Fruit fly (Drosophila melanogaster): ENCODE data around the gene Top2.

Gene Top2

dm6 chr2L:19434260-19434659 is 19.0 kb downstream of the Top2 start (continued):
- no peak for TF ChIP-seq tx (GFP tag; optimal IDR thresholded peaks at IDR 0.05)
- no peak for TF ChIP-seq CG11696 (GFP tag; IDR thresholded peaks at IDR 0.05)
- peak; percentile 87 for TF ChIP-seq ATbp (GFP tag; optimal IDR thresholded peaks at IDR 0.05)
- TF ChIP-seq CG8765 (GFP tag; IDR thresholded peaks at IDR 0.05): no peak
- no peak for TF ChIP-seq Doc3 (GFP tag; IDR thresholded peaks at IDR 0.05; ENCODE audit: partially characterized antibody)
- no peak for TF ChIP-seq CG14965 (GFP tag; optimal IDR thresholded peaks at IDR 0.05; ENCODE audit: borderline replicate concordance)
- TF ChIP-seq crol (GFP tag; IDR thresholded peaks at IDR 0.05): no peak
- no peak for TF ChIP-seq CG10366 (GFP tag; IDR thresholded peaks at IDR 0.05)
- TF ChIP-seq Jarid2 (GFP tag; optimal IDR thresholded peaks at IDR 0.05): peak; percentile 23
- no peak for TF ChIP-seq CG4617 (GFP tag; optimal IDR thresholded peaks at IDR 0.05; ENCODE audit: borderline replicate concordance)
- no peak for TF ChIP-seq ken (GFP tag; IDR thresholded peaks at IDR 0.05)
- no peak for TF ChIP-seq br (optimal IDR thresholded peaks at IDR 0.05)
- TF ChIP-seq CG17912 (GFP tag; optimal IDR thresholded peaks at IDR 0.05): peak; percentile 78
- no peak for TF ChIP-seq Rx (GFP tag; IDR thresholded peaks at IDR 0.05)
- TF ChIP-seq sens-2 (GFP tag; IDR thresholded peaks at IDR 0.05): no peak
- TF ChIP-seq pzg (GFP tag; optimal IDR thresholded peaks at IDR 0.05): no peak
- no peak for TF ChIP-seq CG7357 (GFP tag; IDR thresholded peaks at IDR 0.05)
- peak; percentile 24 for TF ChIP-seq CG5180 (GFP tag; optimal IDR thresholded peaks at IDR 0.05)
- peak; percentile 33; the same call in 1 of the 3 replicates for TF ChIP-seq CG17361 (GFP tag; IDR thresholded peaks at IDR 0.05)
- no peak for TF ChIP-seq ash1 (GFP tag; optimal IDR thresholded peaks at IDR 0.05)
- no peak for TF ChIP-seq CG15073 (GFP tag; optimal IDR thresholded peaks at IDR 0.05)
- peak; percentile 81 for TF ChIP-seq dmrt11E (tag; optimal IDR thresholded peaks at IDR 0.05)
- peak; percentile 53 for TF ChIP-seq trem (tag; optimal IDR thresholded peaks at IDR 0.05)
- peak; percentile 4 for TF ChIP-seq CG34376 (GFP tag; optimal IDR thresholded peaks at IDR 0.05)
- no peak for TF ChIP-seq Dbx (GFP tag; IDR thresholded peaks at IDR 0.05)
- no peak for TF ChIP-seq nerfin-2 (GFP tag; IDR thresholded peaks at IDR 0.05; ENCODE audit: partially characterized antibody)
- no peak for TF ChIP-seq yki (optimal IDR thresholded peaks at IDR 0.05)
- TF ChIP-seq repo (GFP tag; optimal IDR thresholded peaks at IDR 0.05): no peak
- no peak for TF ChIP-seq sr (GFP tag; IDR thresholded peaks at IDR 0.05)
- TF ChIP-seq CG1233 (GFP tag; optimal IDR thresholded peaks at IDR 0.05): peak; percentile 78
- TF ChIP-seq CG11247 (GFP tag; IDR thresholded peaks at IDR 0.05): no peak
- peak; percentile 14 for TF ChIP-seq CG15479 (GFP tag; optimal IDR thresholded peaks at IDR 0.05)
- no peak for TF ChIP-seq sisA (GFP tag; IDR thresholded peaks at IDR 0.05)
- peak in 1 of 3 experiments; percentile 75 for TF ChIP-seq lola (GFP tag; optimal IDR thresholded peaks at IDR 0.05)
- TF ChIP-seq chinmo (GFP tag; IDR thresholded peaks at IDR 0.05; ENCODE audit: partially characterized antibody): no peak
- TF ChIP-seq CHES-1-like (GFP tag; optimal IDR thresholded peaks at IDR 0.05): no peak
- TF ChIP-seq CG1603 (tag; optimal IDR thresholded peaks at IDR 0.05): peak; percentile 68
- no peak for TF ChIP-seq lilli (GFP tag; optimal IDR thresholded peaks at IDR 0.05)
- TF ChIP-seq Eip74EF (GFP tag; optimal IDR thresholded peaks at IDR 0.05): peak in 1 of 2 experiments; percentile 63
- TF ChIP-seq CG14710 (tag; optimal IDR thresholded peaks at IDR 0.05): peak; percentile 72
- peak; percentile 33 for TF ChIP-seq Lhr (GFP tag; optimal IDR thresholded peaks at IDR 0.05)
- no peak for TF ChIP-seq phol (tag; optimal IDR thresholded peaks at IDR 0.05)
- TF ChIP-seq cg (GFP tag; optimal IDR thresholded peaks at IDR 0.05): no peak
- TF ChIP-seq Asciz (GFP tag; optimal IDR thresholded peaks at IDR 0.05): peak; percentile 88
- TF ChIP-seq CG7963 (GFP tag; IDR thresholded peaks at IDR 0.05; ENCODE audit: partially characterized antibody): no peak
- no peak for TF ChIP-seq CG32532 (GFP tag; IDR thresholded peaks at IDR 0.05)
- peak; percentile 56 for TF ChIP-seq exex (tag; optimal IDR thresholded peaks at IDR 0.05)
- TF ChIP-seq CG2889 (GFP tag; IDR thresholded peaks at IDR 0.05): no peak
- no peak for TF ChIP-seq CG6272 (GFP tag; IDR thresholded peaks at IDR 0.05)
- peak; percentile 22 for TF ChIP-seq CG12299 (tag; optimal IDR thresholded peaks at IDR 0.05)
- TF ChIP-seq org-1 (GFP tag; optimal IDR thresholded peaks at IDR 0.05): peak; percentile 46

All from whole organism, embryonic.